Worm (Caenorhabditis elegans) whole organism, dauer: ENCODE measurements around the gene slcf-2.

ENCODE experiments used
- unc-62 ChIP-seq: sonication (generic microtip); optimal IDR thresholded peaks from 2 replicates; lab custom pipeline; 2017; ENCODE audit warnings: missing biosample characterization, missing genetic modification reagents, missing genetic modification characterization

slcf-2 gene

ce11 chrX:3393562-3393961 lies at the start of gene slcf-2:
slcf-2 (plus strand) TSS chrX:3393862.
- no peak for TF ChIP-seq unc-62 (GFP tag; lab: Kevin White, UChicago)

ce11 chrX:3347904-3348441 lies 45.7 kb upstream of the slcf-2 start, which contains the start of gene ZK816.3:
ZK816.3 (plus strand) TSS chrX:3348391.
- no peak for TF ChIP-seq unc-62 (GFP tag; lab: Kevin White, UChicago)

ce11 chrX:3350306-3350705 lies 43.4 kb upstream of the slcf-2 start, which contains the start of gene nspg-4:
nspg-4 (minus strand) TSS chrX:3350406.
- no peak for TF ChIP-seq unc-62 (GFP tag; lab: Kevin White, UChicago)

ce11 chrX:3351526-3351925 lies 42.1 kb upstream of the slcf-2 start, which contains the start of gene ZK816.1:
ZK816.1 (plus strand) TSS chrX:3351712.
- TF ChIP-seq unc-62 (GFP tag; lab: Kevin White, UChicago), result no peak

ce11 chrX:3362378-3362777 lies 31.3 kb upstream of the slcf-2 start, which contains the start of gene dhs-26:
dhs-26 (minus strand) TSS chrX:3362493.
- no peak for TF ChIP-seq unc-62 (GFP tag; lab: Kevin White, UChicago)

ce11 chrX:3366782-3367181 lies 26.9 kb upstream of the slcf-2 start:
- TF ChIP-seq unc-62 (GFP tag; lab: Kevin White, UChicago), result no peak

- no peak for TF ChIP-seq unc-62 (GFP tag; lab: Kevin White, UChicago)
These were observed 25.0 kb upstream of the slcf-2 start, which contains the start of gene ZK563.2 for ce11 chrX:3368659-3369058. ZK563.2 (plus strand) TSS chrX:3368959.

ce11 chrX:3369442-3369841 lies 24.2 kb upstream of the slcf-2 start:
- TF ChIP-seq unc-62 (GFP tag; lab: Kevin White, UChicago), result no peak

- TF ChIP-seq unc-62 (GFP tag; lab: Kevin White, UChicago), result no peak
These were observed 22.4 kb upstream of the slcf-2 start for ce11 chrX:3371264-3371663.

ce11 chrX:3374642-3375041 lies 19.0 kb upstream of the slcf-2 start, which contains the start of gene clc-3:
clc-3 (minus strand) TSS chrX:3374742.
- no peak for TF ChIP-seq unc-62 (GFP tag; lab: Kevin White, UChicago)

ce11 chrX:3375320-3375719 lies 18.3 kb upstream of the slcf-2 start:
- no peak for TF ChIP-seq unc-62 (GFP tag; lab: Kevin White, UChicago)

ce11 chrX:3379114-3379513 lies 14.5 kb upstream of the slcf-2 start, which contains the start of gene sorf-1:
sorf-1 (minus strand) TSS chrX:3379248.
- no peak for TF ChIP-seq unc-62 (GFP tag; lab: Kevin White, UChicago)

ce11 chrX:3380167-3380566 lies 13.5 kb upstream of the slcf-2 start, which contains the start of gene ZK563.7:
ZK563.7 (plus strand) TSS chrX:3380467.
- no peak for TF ChIP-seq unc-62 (GFP tag; lab: Kevin White, UChicago)

- no peak for TF ChIP-seq unc-62 (GFP tag; lab: Kevin White, UChicago)
These were observed 8.3 kb upstream of the slcf-2 start, which contains the start of gene acp-1 for ce11 chrX:3385362-3385761. acp-1 (minus strand) TSS chrX:3385462.

- no peak for TF ChIP-seq unc-62 (GFP tag; lab: Kevin White, UChicago)
These were observed 3.1 kb downstream of the slcf-2 start for ce11 chrX:3396735-3397134.

- TF ChIP-seq unc-62 (GFP tag; lab: Kevin White, UChicago), result no peak
These were observed 6.3 kb downstream of the slcf-2 start, which contains the start of gene cht-1 for ce11 chrX:3399917-3400316. cht-1 (minus strand) TSS chrX:3400017.

- no peak for TF ChIP-seq unc-62 (GFP tag; lab: Kevin White, UChicago)
These were observed 6.7 kb downstream of the slcf-2 start for ce11 chrX:3400387-3400786.
